Fruit fly (Drosophila melanogaster): ENCODE results near the gene CG13674.
A peak's percentile ranks its signal among the peaks of the same experiment; 100 is the strongest.

The CG13674 gene

dm6 chr3L:8175818-8176217 is 43.0 kb downstream of the CG13674 start, which contains the start of gene RecQ4 (continued):
- TF ChIP-seq hkb (optimal IDR thresholded peaks at IDR 0.05) (no peak), hkb (GFP tag; IDR thresholded peaks at IDR 0.05) (no peak), sens (GFP tag) (peak; percentile 77), Elba2 (GFP tag; optimal IDR thresholded peaks at IDR 0.05) (peak; percentile 14), CG31441 (GFP tag; IDR thresholded peaks at IDR 0.05) (no peak), NfI (GFP tag; optimal IDR thresholded peaks at IDR 0.05) (no peak), CG1603 (tag; optimal IDR thresholded peaks at IDR 0.05) (no peak), mirr (GFP tag; optimal IDR thresholded peaks at IDR 0.05) (no peak), pzg (GFP tag; optimal IDR thresholded peaks at IDR 0.05) (peak; percentile 81), gcm2 (GFP tag; optimal IDR thresholded peaks at IDR 0.05) (no peak), cato (GFP tag; optimal IDR thresholded peaks at IDR 0.05; ENCODE audit: borderline replicate concordance) (no peak), CG10565 (GFP tag; optimal IDR thresholded peaks at IDR 0.05) (no peak), CG6689 (GFP tag; IDR thresholded peaks at IDR 0.05) (no peak), Ravus (GFP tag; IDR thresholded peaks at IDR 0.05) (no peak), Nf-YA (GFP tag; IDR thresholded peaks at IDR 0.05) (no peak), CG14667 (GFP tag; IDR thresholded peaks at IDR 0.05) (no peak), CG31388 (GFP tag; optimal IDR thresholded peaks at IDR 0.05) (no peak), CG2712 (tag; optimal IDR thresholded peaks at IDR 0.05) (no peak), knrl (GFP tag; IDR thresholded peaks at IDR 0.05; ENCODE audit: partially characterized antibody) (peak; percentile 26; the same call in 1 of the 3 replicates), otp (GFP tag; IDR thresholded peaks at IDR 0.05) (no peak), Meics (GFP tag; optimal IDR thresholded peaks at IDR 0.05) (no peak), usp (GFP tag; optimal IDR thresholded peaks at IDR 0.05) (no peak), dysf (GFP tag; IDR thresholded peaks at IDR 0.05) (no peak), B-H1 (GFP tag; IDR thresholded peaks at IDR 0.05) (no peak), Lhr (GFP tag; optimal IDR thresholded peaks at IDR 0.05) (no peak), CG2199 (GFP tag; IDR thresholded peaks at IDR 0.05) (no peak), peb (GFP tag; IDR thresholded peaks at IDR 0.05) (no peak), CG8089 (GFP tag; optimal IDR thresholded peaks at IDR 0.05) (no peak), CG17802 (tag; optimal IDR thresholded peaks at IDR 0.05) (no peak), CG1024 (GFP tag; IDR thresholded peaks at IDR 0.05) (no peak), Asciz (GFP tag; optimal IDR thresholded peaks at IDR 0.05) (no peak), BtbVII (GFP tag; optimal IDR thresholded peaks at IDR 0.05) (no peak), CG3163 (GFP tag; optimal IDR thresholded peaks at IDR 0.05) (no peak), CG11398 (GFP tag; optimal IDR thresholded peaks at IDR 0.05) (no peak), pan (optimal IDR thresholded peaks at IDR 0.05) (no peak), pan (GFP tag; optimal IDR thresholded peaks at IDR 0.05 in 1 of 2, IDR thresholded peaks at IDR 0.05 in 1 of 2) (no peak), CG3407 (GFP tag; optimal IDR thresholded peaks at IDR 0.05) (no peak), CG4820 (GFP tag; optimal IDR thresholded peaks at IDR 0.05) (no peak), ATbp (GFP tag; optimal IDR thresholded peaks at IDR 0.05) (no peak), pita (GFP tag; optimal IDR thresholded peaks at IDR 0.05) (no peak), stwl (tag; optimal IDR thresholded peaks at IDR 0.05) (peak; percentile 77), CG10267 (tag; optimal IDR thresholded peaks at IDR 0.05) (peak; percentile 31), Mes4 (GFP tag; optimal IDR thresholded peaks at IDR 0.05) (no peak), CG9797 (GFP tag; optimal IDR thresholded peaks at IDR 0.05) (peak; percentile 34), Bgb (GFP tag; IDR thresholded peaks at IDR 0.05; ENCODE audit: partially characterized antibody) (peak; percentile 39; the same call in 1 of the 2 replicates), ind (GFP tag; optimal IDR thresholded peaks at IDR 0.05) (no peak), CG5180 (GFP tag; optimal IDR thresholded peaks at IDR 0.05) (no peak), Eip74EF (GFP tag; optimal IDR thresholded peaks at IDR 0.05) (no peak), Dip2 (GFP tag; IDR thresholded peaks at IDR 0.05) (no peak), CG17829 (tag; optimal IDR thresholded peaks at IDR 0.05) (no peak), bowl (GFP tag; IDR thresholded peaks at IDR 0.05) (no peak), CG34224 (GFP tag; IDR thresholded peaks at IDR 0.05; ENCODE audit: partially characterized antibody) (peak; percentile 44; the same call in 2 of the 3 replicates)

All from whole organism, embryonic.